Worm (Caenorhabditis elegans) whole organism, L4 larva: ENCODE data around the gene afmd-1.
A peak's percentile ranks its signal among the peaks of the same experiment; 100 is the strongest.

Experiments used
- F26F4.8 ChIP-seq: fragments of 200-800 bp; sonication (Bioruptor generic); conservative IDR thresholded peaks from 2 replicates; pipeline ENCODE4 v1.3.6; 2022; ENCODE audit warnings: missing genetic modification characterization, missing compliant biosample characterization
- F37D6.2 ChIP-seq: sonication (generic microtip); optimal IDR thresholded peaks from 2 replicates; lab custom pipeline; 2016; ENCODE audit warnings: mild to moderate bottlenecking, missing genetic modification characterization, missing compliant biosample characterization
- F44E2.7 ChIP-seq: fragments of 200-800 bp; sonication (Bioruptor generic); IDR thresholded peaks from 2 replicates; pipeline ENCODE4 v2.1.2; 2022; ENCODE audit warnings: missing genetic modification characterization, missing compliant biosample characterization
- T20F7.1 ChIP-seq: fragments of 200-800 bp; sonication (Bioruptor generic); optimal IDR thresholded peaks from 2 replicates; lab custom pipeline; 2018; ENCODE audit warnings: mild to moderate bottlenecking, missing genetic modification characterization, missing compliant biosample characterization
- T26A8.4 ChIP-seq: fragments of 200-800 bp; sonication (Bioruptor generic); IDR thresholded peaks from 2 replicates; pipeline ENCODE4 v1.3.6; 2022; ENCODE audit warnings: missing genetic modification characterization, missing compliant biosample characterization
- Y105C5A.15 ChIP-seq: fragments of 200-800 bp; sonication (Bioruptor generic); IDR thresholded peaks from 2 replicates; pipeline ENCODE4 v1.3.6; 2022; ENCODE audit warnings: missing genetic modification characterization, missing compliant biosample characterization
- Y5F2A.4 ChIP-seq: fragments of 200-800 bp; sonication (Bioruptor generic); optimal IDR thresholded peaks from 2 replicates; lab custom pipeline; 2018; ENCODE audit warnings: mild to moderate bottlenecking, missing genetic modification characterization, missing compliant biosample characterization
- ZK337.2 ChIP-seq: fragments of 200-800 bp; sonication (Bioruptor generic); IDR thresholded peaks from 2 replicates; pipeline ENCODE4 v1.3.6; 2022; ENCODE audit warnings: missing genetic modification reagents, missing genetic modification characterization, missing compliant biosample characterization
- arid-1 ChIP-seq: fragments of 200-800 bp; sonication (Bioruptor generic); conservative IDR thresholded peaks from 2 replicates; pipeline ENCODE4 v1.3.6; 2022; ENCODE audit warnings: missing genetic modification reagents, missing genetic modification characterization, missing compliant biosample characterization
- attf-4 ChIP-seq: sonication (generic microtip); optimal IDR thresholded peaks from 3 replicates; lab custom pipeline; 2017; ENCODE audit warnings: missing biosample characterization, missing genetic modification characterization
- ceh-32 ChIP-seq: sonication (generic microtip); optimal IDR thresholded peaks from 2 replicates; lab custom pipeline; 2016; ENCODE audit warnings: mild to moderate bottlenecking, missing genetic modification characterization, missing compliant biosample characterization; ENCODE audit not compliant: poor library complexity
- ceh-44 ChIP-seq: fragments of 200-800 bp; sonication (Bioruptor generic); IDR thresholded peaks from 2 replicates; pipeline ENCODE4 v1.3.6; 2022; ENCODE audit warnings: missing genetic modification reagents, missing genetic modification characterization, missing compliant biosample characterization
- ceh-82 ChIP-seq: sonication (generic microtip); optimal IDR thresholded peaks from 2 replicates; lab custom pipeline; 2017; ENCODE audit warnings: missing biosample characterization, missing genetic modification characterization
- ctbp-1 ChIP-seq: fragments of 200-800 bp; sonication (Bioruptor generic); IDR thresholded peaks from 2 replicates; pipeline ENCODE4 v1.3.6; 2022; ENCODE audit warnings: missing genetic modification reagents, missing genetic modification characterization, missing compliant biosample characterization
- daf-12 ChIP-seq: fragments of 150-350 bp; optimal IDR thresholded peaks from 2 replicates; lab custom pipeline; 2014; ENCODE audit warnings: missing biosample characterization, missing genetic modification reagents, missing genetic modification characterization
- daf-19 ChIP-seq: fragments of 200-800 bp; sonication (Bioruptor generic); conservative IDR thresholded peaks from 2 replicates; pipeline ENCODE4 v1.3.6; 2022; ENCODE audit warnings: missing genetic modification characterization, missing compliant biosample characterization
- daf-8 ChIP-seq: fragments of 200-800 bp; sonication (Bioruptor generic); IDR thresholded peaks from 2 replicates; pipeline ENCODE4 v1.3.6; 2022; ENCODE audit warnings: missing genetic modification characterization, missing compliant biosample characterization
- dmd-9 ChIP-seq: fragments of 200-800 bp; sonication (Bioruptor generic); IDR thresholded peaks from 2 replicates; pipeline ENCODE4 v1.3.6; 2022; ENCODE audit warnings: missing genetic modification reagents, missing genetic modification characterization, missing compliant biosample characterization
- dpl-1 ChIP-seq: fragments of 150-350 bp; optimal IDR thresholded peaks from 2 replicates; lab custom pipeline; 2014; ENCODE audit warnings: missing biosample characterization, missing genetic modification reagents, missing genetic modification characterization
- dve-1 ChIP-seq: sonication (generic microtip); optimal IDR thresholded peaks from 2 replicates; lab custom pipeline; 2017; ENCODE audit warnings: antibody characterized with exemption, mild to moderate bottlenecking, missing genetic modification characterization, missing compliant biosample characterization; ENCODE audit not compliant: insufficient read depth
- egl-43 ChIP-seq: fragments of 200-800 bp; sonication (Bioruptor generic); IDR thresholded peaks from 2 replicates; pipeline ENCODE4 v1.3.6; 2022; ENCODE audit warnings: missing genetic modification reagents, missing genetic modification characterization, missing compliant biosample characterization
- fos-1 ChIP-seq: fragments of 150-350 bp; optimal IDR thresholded peaks from 2 replicates; lab custom pipeline; 2014; ENCODE audit warnings: missing biosample characterization, missing genetic modification characterization
- hlh-11 ChIP-seq: fragments of 200-800 bp; sonication (Bioruptor generic); optimal IDR thresholded peaks from 2 replicates; lab custom pipeline; 2018; ENCODE audit warnings: mild to moderate bottlenecking, missing genetic modification characterization, missing compliant biosample characterization
- hmg-1.1 ChIP-seq: fragments of 200-800 bp; sonication (Bioruptor generic); IDR thresholded peaks from 2 replicates; pipeline ENCODE4 v1.3.6; 2022; ENCODE audit warnings: missing genetic modification reagents, missing genetic modification characterization, missing compliant biosample characterization
- lin-15B ChIP-seq: fragments of 150-350 bp; sonication (generic microtip); optimal IDR thresholded peaks from 3 replicates; lab custom pipeline; 2014; ENCODE audit warnings: missing biosample characterization, missing genetic modification characterization
- lin-39 ChIP-seq: fragments of 150-350 bp; optimal IDR thresholded peaks from 2 replicates; lab custom pipeline; 2014; ENCODE audit warnings: missing biosample characterization, missing genetic modification reagents, missing genetic modification characterization
- lir-3 ChIP-seq: sonication (generic microtip); optimal IDR thresholded peaks from 2 replicates; lab custom pipeline; 2016; ENCODE audit warnings: mild to moderate bottlenecking, missing genetic modification characterization, missing compliant biosample characterization
- madf-5 ChIP-seq, 2 experiments: fragments of 200-800 bp; sonication (Bioruptor generic); IDR thresholded peaks; 2 replicates each; pipeline ENCODE4 v1.3.6; 2022; ENCODE audit warnings: missing compliant biosample characterization in 2 of 2, missing genetic modification characterization in 2 of 2
- mdl-1 ChIP-seq, 2 experiments: fragments of 150-350 bp in 1 of 2; sonication (generic microtip) in 1 of 2; optimal IDR thresholded peaks; 2 replicates each; lab custom pipeline; 2014 to 2017; ENCODE audit warnings: missing biosample characterization in 2 of 2, missing genetic modification characterization in 2 of 2
- mdt-29 ChIP-seq: fragments of 200-800 bp; sonication (Bioruptor generic); IDR thresholded peaks from 2 replicates; pipeline ENCODE4 v1.3.6; 2022; ENCODE audit warnings: missing genetic modification reagents, missing genetic modification characterization, missing compliant biosample characterization
- mep-1 ChIP-seq: fragments of 150-350 bp; sonication (generic microtip); optimal IDR thresholded peaks from 3 replicates; lab custom pipeline; 2014; ENCODE audit warnings: missing biosample characterization, missing genetic modification characterization
- mes-2 ChIP-seq: sonication (generic microtip); optimal IDR thresholded peaks from 2 replicates; lab custom pipeline; 2016; ENCODE audit warnings: missing genotype, mild to moderate bottlenecking, missing genetic modification characterization, missing compliant biosample characterization; ENCODE audit not compliant: poor library complexity, severe bottlenecking
- mxl-2 ChIP-seq: fragments of 200-800 bp; sonication (Bioruptor generic); conservative IDR thresholded peaks from 2 replicates; pipeline ENCODE4 v1.3.6; 2022; ENCODE audit warnings: missing genetic modification reagents, missing genetic modification characterization, missing compliant biosample characterization
- nhr-10 ChIP-seq: fragments of 150-350 bp; optimal IDR thresholded peaks from 2 replicates; lab custom pipeline; 2014; ENCODE audit warnings: missing biosample characterization, missing genetic modification characterization
- nhr-11 ChIP-seq: fragments of 150-350 bp; optimal IDR thresholded peaks from 2 replicates; lab custom pipeline; 2014; ENCODE audit warnings: missing biosample characterization, missing genetic modification characterization
- nhr-237 ChIP-seq: sonication (generic microtip); optimal IDR thresholded peaks from 2 replicates; lab custom pipeline; 2017; ENCODE audit warnings: missing biosample characterization, missing genetic modification characterization
- nhr-28 ChIP-seq: fragments of 150-350 bp; optimal IDR thresholded peaks from 2 replicates; lab custom pipeline; 2014; ENCODE audit warnings: missing biosample characterization, missing genetic modification characterization
- nhr-41 ChIP-seq: fragments of 200-800 bp; sonication (Bioruptor generic); IDR thresholded peaks from 2 replicates; pipeline ENCODE4 v1.3.6; 2022; ENCODE audit warnings: missing genetic modification reagents, missing genetic modification characterization, missing compliant biosample characterization
- nhr-42 ChIP-seq: fragments of 200-800 bp; sonication (Bioruptor generic); IDR thresholded peaks from 2 replicates; pipeline ENCODE4 v1.3.6; 2022; ENCODE audit warnings: missing genetic modification characterization, missing compliant biosample characterization
- nhr-48 ChIP-seq: sonication (generic microtip); optimal IDR thresholded peaks from 2 replicates; lab custom pipeline; 2016; ENCODE audit warnings: mild to moderate bottlenecking, missing genetic modification characterization, missing compliant biosample characterization
- pha-4 ChIP-seq, 2 experiments: fragments of 150-350 bp in 1 of 2; fragments of 200-800 bp in 1 of 2; sonication (Bioruptor generic) in 1 of 2; IDR thresholded peaks in 1 of 2; optimal IDR thresholded peaks in 1 of 2; 2 replicates each; pipeline versions ENCODE4 v1.3.6 to Lab custom; 2014 to 2022; ENCODE audit warnings: missing genetic modification characterization in 2 of 2, missing genetic modification reagents in 2 of 2, missing biosample characterization in 1 of 2, missing compliant biosample characterization in 1 of 2
- pqm-1 ChIP-seq: sonication (generic microtip); optimal IDR thresholded peaks from 2 replicates; lab custom pipeline; 2017; ENCODE audit warnings: missing biosample characterization, missing genetic modification characterization
- rbr-2 ChIP-seq: sonication (generic microtip); optimal IDR thresholded peaks from 2 replicates; lab custom pipeline; 2016; ENCODE audit warnings: missing genotype, missing genetic modification characterization, missing compliant biosample characterization
- set-16 ChIP-seq: fragments of 200-800 bp; sonication (Bioruptor generic); IDR thresholded peaks from 2 replicates; pipeline ENCODE4 v1.3.6; 2022; ENCODE audit warnings: missing genetic modification reagents, missing genetic modification characterization, missing compliant biosample characterization
- skn-1 ChIP-seq: fragments of 150-350 bp; optimal IDR thresholded peaks from 2 replicates; lab custom pipeline; 2014; ENCODE audit warnings: missing biosample characterization, missing genetic modification characterization
- snpc-4 ChIP-seq: fragments of 150-350 bp; optimal IDR thresholded peaks from 2 replicates; lab custom pipeline; 2014; ENCODE audit warnings: missing biosample characterization, missing genetic modification characterization
- unc-130 ChIP-seq: sonication (generic microtip); optimal IDR thresholded peaks from 2 replicates; lab custom pipeline; 2016; ENCODE audit warnings: missing genetic modification reagents, missing genetic modification characterization, missing compliant biosample characterization
- unc-39 ChIP-seq: sonication (generic microtip); optimal IDR thresholded peaks from 2 replicates; lab custom pipeline; 2017; ENCODE audit warnings: missing biosample characterization, missing genetic modification characterization
- unc-62 ChIP-seq, 3 experiments: fragments of 150-350 bp in 1 of 3; sonication (generic microtip); optimal IDR thresholded peaks in 2 of 3; peaks in 1 of 3; 1 replicate in 1 of 3; 2 replicates in 2 of 3; lab custom pipeline; 2014 to 2017; ENCODE audit warnings: missing biosample characterization in 3 of 3, missing genetic modification characterization in 3 of 3, missing genetic modification reagents in 3 of 3, missing genotype in 1 of 3
- vab-7 ChIP-seq: fragments of 200-800 bp; sonication (Bioruptor generic); IDR thresholded peaks from 2 replicates; pipeline ENCODE4 v1.3.6; 2022; ENCODE audit warnings: missing genetic modification reagents, missing genetic modification characterization, missing compliant biosample characterization
- zag-1 ChIP-seq: fragments of 150-350 bp; optimal IDR thresholded peaks from 2 replicates; lab custom pipeline; 2014; ENCODE audit warnings: missing biosample characterization, missing genetic modification characterization
- zip-2 ChIP-seq: fragments of 150-350 bp; optimal IDR thresholded peaks from 2 replicates; lab custom pipeline; 2014; ENCODE audit warnings: missing biosample characterization, missing genetic modification characterization

The afmd-1 gene

DNA sequence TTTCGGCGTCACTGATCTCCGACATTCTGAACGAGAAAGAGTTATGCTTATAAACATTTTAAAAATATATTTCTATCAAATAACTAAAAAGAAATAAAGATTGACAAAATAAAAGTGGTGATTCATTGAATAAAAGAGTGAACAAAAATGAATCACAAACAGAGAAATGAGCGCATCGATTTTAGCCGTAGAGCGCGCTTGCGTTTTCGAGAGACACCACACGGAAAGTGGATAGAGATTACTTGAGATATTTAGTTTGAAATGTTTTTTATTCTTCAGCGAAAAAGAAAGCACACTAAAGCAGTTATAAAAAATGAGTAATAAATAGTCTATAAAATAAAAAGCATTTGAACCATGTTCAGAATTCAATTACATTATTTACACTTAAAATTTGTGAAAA, 13.8 kb upstream of the afmd-1 start, which contains the start of gene cap-1 (continued):
- TF ChIP-seq nhr-48 (tag; lab: Kevin White, UChicago) (no peak), fos-1 (tag; lab: Kevin White, UChicago) (no peak), daf-12 (no peak), unc-62 (GFP tag; optimal IDR thresholded peaks at IDR 0.05 in 1 of 2; lab: Kevin White, UChicago) (no peak), unc-62 (tag; optimal IDR thresholded peaks at IDR 0.05; lab: Kevin White, UChicago) (no peak), lin-15B (tag; lab: Kevin White, UChicago) (peak; percentile 17), nhr-41 (no peak), ctbp-1 (GFP tag; lab: Robert Waterston, UW) (no peak), daf-19 (GFP tag; lab: Robert Waterston, UW) (no peak), hlh-11 (peak; percentile 45), zag-1 (tag; lab: Kevin White, UChicago) (no peak), mxl-2 (GFP tag; lab: Robert Waterston, UW) (no peak), ceh-32 (tag; lab: Kevin White, UChicago) (no peak), unc-39 (no peak), ZK337.2 (no peak), rbr-2 (tag; lab: Kevin White, UChicago) (peak; percentile 63), lin-39 (tag; lab: Kevin White, UChicago) (no peak), mdl-1 (tag; optimal IDR thresholded peaks at IDR 0.05; lab: Kevin White, UChicago) (no peak), nhr-11 (tag; lab: Kevin White, UChicago) (no peak), mdt-29 (GFP tag; lab: Robert Waterston, UW) (no peak), dpl-1 (GFP tag; lab: Kevin White, UChicago) (peak; percentile 58), daf-8 (GFP tag; lab: Robert Waterston, UW) (no peak), nhr-42 (GFP tag; lab: Robert Waterston, UW) (no peak), vab-7 (no peak), nhr-28 (tag; lab: Kevin White, UChicago) (peak; percentile 72), snpc-4 (tag; lab: Kevin White, UChicago) (no peak), arid-1 (GFP tag; lab: Robert Waterston, UW) (no peak), pha-4 (GFP tag; IDR thresholded peaks at IDR 0.05; lab: Robert Waterston, UW) (no peak), pha-4 (tag; optimal IDR thresholded peaks at IDR 0.05; lab: Kevin White, UChicago) (peak; percentile 94), ceh-82 (tag; lab: Kevin White, UChicago) (no peak), set-16 (no peak), nhr-10 (tag; lab: Kevin White, UChicago) (no peak), ceh-44 (GFP tag; lab: Robert Waterston, UW) (peak; percentile 78), dve-1 (tag; lab: Kevin White, UChicago) (peak; percentile 86), zip-2 (tag; lab: Kevin White, UChicago) (no peak), attf-4 (tag; lab: Kevin White, UChicago) (no peak), hmg-1.1 (GFP tag; lab: Robert Waterston, UW) (no peak), dmd-9 (GFP tag; lab: Robert Waterston, UW) (no peak), egl-43 (GFP tag; lab: Robert Waterston, UW) (no peak), F26F4.8 (no peak), Y5F2A.4 (GFP tag; lab: Kevin White, UChicago) (no peak), pqm-1 (tag; lab: Kevin White, UChicago) (peak; percentile 37), unc-130 (GFP tag; lab: Kevin White, UChicago) (peak; percentile 79), lir-3 (tag; lab: Kevin White, UChicago) (no peak), nhr-237 (tag; lab: Kevin White, UChicago) (no peak), Y105C5A.15 (no peak), madf-5 (GFP tag; IDR thresholded peaks at IDR 0.05; lab: Robert Waterston, UW) (no peak), F44E2.7 (GFP tag; lab: Robert Waterston, UW) (no peak), skn-1 (no peak), T26A8.4 (no peak), mep-1 (tag; lab: Kevin White, UChicago) (peak; percentile 88), F37D6.2 (no peak), mes-2 (peak; percentile 96), T20F7.1 (GFP tag; lab: Kevin White, UChicago) (peak; percentile 47)
